Fruit fly (Drosophila melanogaster) whole organism, embryonic: ENCODE measurements around the gene slmo.

ENCODE experiments used
- Asciz ChIP-seq: fragments of 200-800 bp; sonication (Bioruptor generic); optimal IDR thresholded peaks from 2 replicates; lab custom pipeline; 2017; ENCODE audit warnings: missing biosample characterization, mild to moderate bottlenecking, missing genetic modification characterization, missing genetic modification reagents
- B-H2 ChIP-seq: fragments of 200-800 bp; sonication (Bioruptor generic); optimal IDR thresholded peaks from 2 replicates; lab custom pipeline; 2018; ENCODE audit warnings: missing biosample characterization, mild to moderate bottlenecking, missing genetic modification characterization
- BEAF-32 ChIP-seq: fragments of 200-800 bp; sonication (Bioruptor generic); optimal IDR thresholded peaks from 3 replicates; lab custom pipeline; 2017; ENCODE audit warnings: missing biosample characterization, missing genetic modification characterization, mild to moderate bottlenecking, moderate library complexity, missing genetic modification reagents
- CG10267 ChIP-seq: fragments of 200-800 bp; sonication (Bioruptor generic); optimal IDR thresholded peaks from 2 replicates; lab custom pipeline; 2018; ENCODE audit warnings: missing biosample characterization, mild to moderate bottlenecking, missing genetic modification characterization, moderate library complexity
- CG10431 ChIP-seq: fragments of 200-800 bp; sonication (Bioruptor generic); optimal IDR thresholded peaks from 3 replicates; lab custom pipeline; 2018; ENCODE audit warnings: missing biosample characterization, mild to moderate bottlenecking, missing genetic modification characterization
- CG10462 ChIP-seq: fragments of 200-800 bp; sonication (Bioruptor generic); optimal IDR thresholded peaks from 2 replicates; lab custom pipeline; 2016; ENCODE audit warnings: missing biosample characterization, missing genetic modification characterization
- CG11398 ChIP-seq: fragments of 200-800 bp; sonication (Bioruptor generic); optimal IDR thresholded peaks from 2 replicates; lab custom pipeline; 2016; ENCODE audit warnings: missing biosample characterization, missing genetic modification characterization
- CG12391 ChIP-seq: fragments of 200-800 bp; sonication (Bioruptor generic); optimal IDR thresholded peaks from 3 replicates; lab custom pipeline; 2018; ENCODE audit warnings: missing biosample characterization, mild to moderate bottlenecking, missing genetic modification characterization, moderate library complexity
- CG12769 ChIP-seq: fragments of 200-800 bp; sonication (Bioruptor generic); optimal IDR thresholded peaks from 2 replicates; lab custom pipeline; 2019; ENCODE audit warnings: missing biosample characterization, mild to moderate bottlenecking, missing genetic modification characterization, moderate library complexity
- CG13894 ChIP-seq: fragments of 200-800 bp; sonication (Bioruptor generic); optimal IDR thresholded peaks from 3 replicates; lab custom pipeline; 2018; ENCODE audit warnings: missing biosample characterization, mild to moderate bottlenecking, missing genetic modification characterization, moderate library complexity
- CG18011 ChIP-seq: fragments of 200-800 bp; sonication (Bioruptor generic); optimal IDR thresholded peaks from 2 replicates; lab custom pipeline; 2017; ENCODE audit warnings: missing biosample characterization, missing genetic modification characterization, mild to moderate bottlenecking, moderate library complexity, missing genotype
- CG2116 ChIP-seq: fragments of 200-800 bp; sonication (Bioruptor generic); optimal IDR thresholded peaks from 3 replicates; lab custom pipeline; 2018; ENCODE audit warnings: missing biosample characterization, mild to moderate bottlenecking, missing genetic modification characterization
- CG33557 ChIP-seq: fragments of 200-800 bp; sonication (Bioruptor generic); optimal IDR thresholded peaks from 2 replicates; lab custom pipeline; 2019; ENCODE audit warnings: missing biosample characterization, mild to moderate bottlenecking, missing genetic modification characterization, moderate library complexity
- CG6683 ChIP-seq: fragments of 200-800 bp; sonication (Bioruptor generic); optimal IDR thresholded peaks from 2 replicates; lab custom pipeline; 2017; ENCODE audit warnings: missing biosample characterization, mild to moderate bottlenecking, missing genetic modification characterization, missing genetic modification reagents
- CG8290 ChIP-seq, 3 experiments: fragments of 200-800 bp; sonication (Bioruptor generic); optimal IDR thresholded peaks; 2 replicates each; lab custom pipeline; 2016 to 2019; ENCODE audit warnings: missing biosample characterization in 3 of 3, missing genetic modification characterization in 3 of 3, mild to moderate bottlenecking in 2 of 3, moderate library complexity in 1 of 3
- CG8478 ChIP-seq: fragments of >200 bp; optimal IDR thresholded peaks from 2 replicates; lab custom pipeline; 2018
- CG8924 ChIP-seq: fragments of 200-800 bp; optimal IDR thresholded peaks from 3 replicates; lab custom pipeline; 2019; ENCODE audit warnings: missing biosample characterization, mild to moderate bottlenecking, missing genetic modification characterization, moderate library complexity
- CG9215 ChIP-seq: fragments of 200-800 bp; sonication (Bioruptor generic); IDR thresholded peaks from 2 replicates; pipeline ENCODE4 v1.3.6; 2022; ENCODE audit warnings: missing biosample characterization, missing genetic modification characterization
- D ChIP-seq, 2 experiments: fragments of 200-800 bp in 1 of 2; fragments of >200 bp in 1 of 2; sonication (Bioruptor generic) in 1 of 2; optimal IDR thresholded peaks; 2 replicates in 1 of 2; 3 replicates in 1 of 2; lab custom pipeline; 2017; ENCODE audit warnings: mild to moderate bottlenecking in 1 of 2, missing biosample characterization in 1 of 2, missing genetic modification characterization in 1 of 2, missing genetic modification reagents in 1 of 2
- Ets65A ChIP-seq: fragments of 200-800 bp; sonication (Bioruptor generic); peaks from one replicate; lab custom pipeline; 2016; ENCODE audit warnings: missing biosample characterization, missing genetic modification characterization
- Fer2 ChIP-seq: fragments of 200-800 bp; sonication (Bioruptor generic); optimal IDR thresholded peaks from 2 replicates; lab custom pipeline; 2018; ENCODE audit warnings: missing biosample characterization, mild to moderate bottlenecking, missing genetic modification characterization, moderate library complexity
- Gsc ChIP-seq: fragments of 200-800 bp; sonication (Bioruptor generic); IDR thresholded peaks from 2 replicates; pipeline ENCODE4 v1.3.6; 2022; ENCODE audit warnings: missing biosample characterization, missing genetic modification characterization
- Gug ChIP-seq: fragments of 200-800 bp; sonication (Bioruptor generic); IDR thresholded peaks from 4 replicates; pipeline ENCODE4 v1.3.6; 2022; ENCODE audit warnings: missing biosample characterization, missing genetic modification characterization
- Hmr ChIP-seq: fragments of 200-800 bp; sonication (Bioruptor generic); optimal IDR thresholded peaks from 3 replicates; lab custom pipeline; 2017; ENCODE audit warnings: mild to moderate bottlenecking, missing biosample characterization, missing genetic modification reagents, missing genetic modification characterization
- Jarid2 ChIP-seq: fragments of 200-800 bp; sonication (Bioruptor generic); optimal IDR thresholded peaks from 3 replicates; lab custom pipeline; 2017; ENCODE audit warnings: mild to moderate bottlenecking, missing biosample characterization, missing genetic modification reagents, missing genetic modification characterization
- Kr ChIP-seq: fragments of 200-800 bp; sonication (Bioruptor generic); optimal IDR thresholded peaks from 2 replicates; lab custom pipeline; 2017; ENCODE audit warnings: missing biosample characterization, mild to moderate bottlenecking, missing genetic modification characterization
- Oli ChIP-seq: fragments of 200-800 bp; sonication (Bioruptor generic); optimal IDR thresholded peaks from 2 replicates; lab custom pipeline; 2018; ENCODE audit warnings: missing biosample characterization, mild to moderate bottlenecking, missing genetic modification characterization, moderate library complexity
- Ravus ChIP-seq: fragments of 200-800 bp; sonication (Bioruptor generic); IDR thresholded peaks from 2 replicates; pipeline ENCODE4 v1.3.6; 2022; ENCODE audit warnings: missing biosample characterization, missing genetic modification characterization
- Scr ChIP-seq: fragments of 200-800 bp; sonication (Bioruptor generic); IDR thresholded peaks from 2 replicates; pipeline ENCODE4 v1.3.6; 2022; ENCODE audit warnings: missing biosample characterization, missing genetic modification characterization; ENCODE audit not compliant: partially characterized antibody
- Tbp ChIP-seq: fragments of >200 bp; optimal IDR thresholded peaks from 2 replicates; lab custom pipeline; 2018; ENCODE audit warnings: missing biosample characterization, missing genetic modification characterization
- YL-1 ChIP-seq: fragments of 200-800 bp; sonication (Bioruptor generic); optimal IDR thresholded peaks from 3 replicates; lab custom pipeline; 2017; ENCODE audit warnings: missing biosample characterization, mild to moderate bottlenecking, missing genetic modification characterization
- ab ChIP-seq: fragments of 200-800 bp; sonication (Bioruptor generic); optimal IDR thresholded peaks from 2 replicates; lab custom pipeline; 2016; ENCODE audit warnings: missing biosample characterization, missing genetic modification characterization
- amos ChIP-seq: fragments of 200-800 bp; sonication (Bioruptor generic); IDR thresholded peaks from 2 replicates; pipeline ENCODE4 v1.3.6; 2022; ENCODE audit warnings: missing biosample characterization, missing genetic modification characterization; ENCODE audit not compliant: partially characterized antibody
- az2 ChIP-seq: fragments of 200-800 bp; sonication (Bioruptor generic); optimal IDR thresholded peaks from 3 replicates; lab custom pipeline; 2016; ENCODE audit warnings: missing biosample characterization, missing genetic modification characterization
- btn ChIP-seq: fragments of 200-800 bp; sonication (Bioruptor generic); optimal IDR thresholded peaks from 2 replicates; lab custom pipeline; 2016; ENCODE audit warnings: missing biosample characterization, missing genetic modification characterization
- cad ChIP-seq: fragments of >200 bp; optimal IDR thresholded peaks from 2 replicates; lab custom pipeline; 2017; ENCODE audit warnings: missing biosample characterization, missing genetic modification characterization
- ci ChIP-seq: fragments of 200-800 bp; sonication (Bioruptor generic); IDR thresholded peaks from 3 replicates; pipeline ENCODE4 v1.3.6; 2022; ENCODE audit warnings: missing biosample characterization, missing genetic modification characterization
- emc ChIP-seq: fragments of 200-800 bp; sonication (Bioruptor generic); optimal IDR thresholded peaks from 2 replicates; lab custom pipeline; 2016; ENCODE audit warnings: missing biosample characterization, missing genetic modification characterization
- exex ChIP-seq: fragments of 200-800 bp; sonication (Bioruptor generic); optimal IDR thresholded peaks from 4 replicates; lab custom pipeline; 2018; ENCODE audit warnings: missing biosample characterization, mild to moderate bottlenecking, missing genetic modification characterization, moderate library complexity
- eyg ChIP-seq: fragments of 200-800 bp; sonication (Bioruptor generic); optimal IDR thresholded peaks from 3 replicates; lab custom pipeline; 2016; ENCODE audit warnings: missing biosample characterization, missing genetic modification characterization
- gcm2 ChIP-seq: fragments of 200-800 bp; sonication (Bioruptor generic); optimal IDR thresholded peaks from 2 replicates; lab custom pipeline; 2016; ENCODE audit warnings: missing biosample characterization, missing genetic modification characterization
- ken ChIP-seq: fragments of 200-800 bp; sonication (Bioruptor generic); IDR thresholded peaks from 3 replicates; pipeline ENCODE4 v1.3.6; 2022; ENCODE audit warnings: missing biosample characterization, missing genetic modification characterization
- pan ChIP-seq, 4 experiments: fragments of >200 bp in 3 of 4; fragments of 200-800 bp in 1 of 4; sonication (Bioruptor generic) in 1 of 4; optimal IDR thresholded peaks in 3 of 4; IDR thresholded peaks in 1 of 4; 2 replicates each; pipeline versions ENCODE4 v1.3.6 to Lab custom; 2017 to 2022; ENCODE audit warnings: missing biosample characterization in 2 of 4, missing genetic modification characterization in 2 of 4, mixed read lengths in 1 of 4
- rib ChIP-seq: fragments of 200-800 bp; sonication (Bioruptor generic); IDR thresholded peaks from 2 replicates; pipeline ENCODE4 v1.3.6; 2022; ENCODE audit warnings: missing biosample characterization, missing genetic modification characterization
- stwl ChIP-seq: fragments of 200-800 bp; sonication (Bioruptor generic); optimal IDR thresholded peaks from 3 replicates; lab custom pipeline; 2018; ENCODE audit warnings: missing biosample characterization, mild to moderate bottlenecking, missing genetic modification characterization, moderate library complexity
- tll ChIP-seq, 2 experiments: fragments of 200-800 bp in 1 of 2; fragments of >200 bp in 1 of 2; sonication (Bioruptor generic) in 1 of 2; optimal IDR thresholded peaks; 2 replicates each; lab custom pipeline; 2017 to 2019; ENCODE audit warnings: missing biosample characterization in 2 of 2, missing genetic modification characterization in 2 of 2, mild to moderate bottlenecking in 1 of 2, moderate library complexity in 1 of 2
- trem ChIP-seq: fragments of 200-800 bp; optimal IDR thresholded peaks from 3 replicates; lab custom pipeline; 2019; ENCODE audit warnings: missing biosample characterization, mild to moderate bottlenecking, missing genetic modification characterization, moderate library complexity
- zf30C ChIP-seq: fragments of 200-800 bp; sonication (Bioruptor generic); optimal IDR thresholded peaks from 3 replicates; lab custom pipeline; 2018; ENCODE audit warnings: missing biosample characterization, mild to moderate bottlenecking, missing genetic modification characterization
- zfh1 ChIP-seq: fragments of 200-800 bp; sonication (Bioruptor generic); IDR thresholded peaks from 3 replicates; pipeline ENCODE4 v1.3.6; 2022; ENCODE audit warnings: missing biosample characterization, missing genetic modification characterization
- zfh2 ChIP-seq: fragments of 200-800 bp; sonication (Bioruptor generic); optimal IDR thresholded peaks from 2 replicates; lab custom pipeline; 2016; ENCODE audit warnings: missing biosample characterization, missing genetic modification characterization

The slmo gene

DNA sequence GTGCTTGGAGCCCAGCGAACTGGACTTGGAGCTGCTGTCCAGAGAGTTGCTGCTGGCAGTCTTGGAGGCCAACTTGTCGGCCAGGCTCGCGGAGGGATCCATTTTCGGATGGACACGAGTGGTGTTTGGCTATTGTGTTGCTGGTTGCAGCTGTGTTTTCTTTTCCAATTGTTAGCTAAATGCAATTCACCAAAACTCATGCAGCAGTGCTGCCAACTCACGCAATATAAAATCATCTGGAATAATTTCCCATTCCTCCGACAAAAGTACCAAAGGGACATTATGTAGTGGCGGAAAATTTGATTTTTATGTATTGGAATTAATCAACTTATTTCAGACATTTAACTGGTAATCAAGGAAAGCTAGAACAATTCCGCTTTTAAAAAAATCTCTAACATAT is 11.8 kb downstream of the slmo start, which contains the start of gene mtm (continued):
- TF ChIP-seq trem = peak; percentile 99
- no peak for TF ChIP-seq gcm2
- peak; percentile 18; the same call in 1 of the 2 replicates for TF ChIP-seq amos (GFP tag; lab: Robert Waterston, UW)
- TF ChIP-seq CG8478 = no peak
- no peak for TF ChIP-seq az2 (GFP tag; lab: Kevin White, UChicago)
- no peak for TF ChIP-seq B-H2 (GFP tag; lab: Kevin White, UChicago)
- no peak for TF ChIP-seq cad (GFP tag; lab: Kevin White, UChicago)
- TF ChIP-seq rib = no peak
- TF ChIP-seq ab (GFP tag; lab: Kevin White, UChicago) = no peak
- TF ChIP-seq Oli (tag; lab: Kevin White, UChicago) = no peak
- TF ChIP-seq tll (GFP tag; optimal IDR thresholded peaks at IDR 0.05; lab: Kevin White, UChicago) = no peak
- no peak for TF ChIP-seq Scr
- TF ChIP-seq CG33557 (GFP tag; lab: Kevin White, UChicago) = no peak
- TF ChIP-seq CG10431 = no peak
- no peak for TF ChIP-seq Fer2 (tag; lab: Kevin White, UChicago)
- no peak for TF ChIP-seq Ets65A (GFP tag; lab: Kevin White, UChicago)
- peak; percentile 46 for TF ChIP-seq stwl (tag; lab: Kevin White, UChicago)
- TF ChIP-seq zfh1 (GFP tag; lab: Robert Waterston, UW) = no peak
- TF ChIP-seq CG9215 (GFP tag; lab: Robert Waterston, UW) = no peak
- peak; percentile 3 for TF ChIP-seq BEAF-32 (GFP tag; lab: Kevin White, UChicago)
- TF ChIP-seq emc (GFP tag; lab: Kevin White, UChicago) = no peak
- TF ChIP-seq CG2116 (GFP tag; lab: Kevin White, UChicago) = peak; percentile 12
- no peak for TF ChIP-seq CG8924 (tag; lab: Kevin White, UChicago)
- no peak for TF ChIP-seq CG12769 (tag; lab: Kevin White, UChicago)
- TF ChIP-seq ci (GFP tag; lab: Robert Waterston, UW) = no peak
- TF ChIP-seq CG10462 (GFP tag; lab: Kevin White, UChicago) = no peak
- TF ChIP-seq Tbp (GFP tag; lab: Kevin White, UChicago) = no peak
- TF ChIP-seq YL-1 (GFP tag; lab: Kevin White, UChicago) = peak; percentile 47
- TF ChIP-seq zfh2 (GFP tag; lab: Kevin White, UChicago) = no peak
- no peak for TF ChIP-seq Gsc (GFP tag; lab: Robert Waterston, UW)
- no peak for TF ChIP-seq Gug (GFP tag; lab: Robert Waterston, UW)
- no peak for TF ChIP-seq Jarid2 (GFP tag; lab: Kevin White, UChicago)
- no peak for TF ChIP-seq eyg (GFP tag; lab: Kevin White, UChicago)
- TF ChIP-seq D (optimal IDR thresholded peaks at IDR 0.05; lab: Kevin White, UChicago) = no peak
- no peak for TF ChIP-seq D (GFP tag; optimal IDR thresholded peaks at IDR 0.05; lab: Kevin White, UChicago)
- TF ChIP-seq CG8290 (GFP tag; optimal IDR thresholded peaks at IDR 0.05; lab: Kevin White, UChicago) = no peak
- TF ChIP-seq CG8290 (tag; optimal IDR thresholded peaks at IDR 0.05; lab: Kevin White, UChicago) = no peak
- TF ChIP-seq exex = no peak
- no peak for TF ChIP-seq btn (GFP tag; lab: Kevin White, UChicago)
- no peak for TF ChIP-seq CG13894
- no peak for TF ChIP-seq Ravus (GFP tag; lab: Robert Waterston, UW)
- TF ChIP-seq ken (GFP tag; lab: Robert Waterston, UW) = no peak
- no peak for TF ChIP-seq Asciz
- TF ChIP-seq zf30C (GFP tag; lab: Kevin White, UChicago) = no peak
- TF ChIP-seq Hmr = no peak
- no peak for TF ChIP-seq Kr (GFP tag; lab: Kevin White, UChicago)
- no peak for TF ChIP-seq pan (optimal IDR thresholded peaks at IDR 0.05; lab: Kevin White, UChicago)
- TF ChIP-seq pan (GFP tag; optimal IDR thresholded peaks at IDR 0.05 in 1 of 2, IDR thresholded peaks at IDR 0.05 in 1 of 2) = no peak
- no peak for TF ChIP-seq CG6683 (GFP tag; lab: Kevin White, UChicago)
- no peak for TF ChIP-seq CG12391 (tag; lab: Kevin White, UChicago)
- TF ChIP-seq CG11398 (GFP tag; lab: Kevin White, UChicago) = no peak
- no peak for TF ChIP-seq CG18011 (GFP tag; lab: Kevin White, UChicago)
- TF ChIP-seq CG10267 (tag; lab: Kevin White, UChicago) = peak; percentile 4
